Fruit fly (Drosophila melanogaster) whole organism, embryonic: ENCODE results near the gene sni.
A peak's percentile ranks its signal among the peaks of the same experiment; 100 is the strongest.

Experiments
- BEAF-32 ChIP-seq: fragments of 200-800 bp; sonication (Bioruptor generic); optimal IDR thresholded peaks from 3 replicates; lab custom pipeline; 2017; ENCODE audit warnings: missing biosample characterization, missing genetic modification characterization, mild to moderate bottlenecking, moderate library complexity, missing genetic modification reagents
- CG12219 ChIP-seq: fragments of 200-800 bp; sonication (Bioruptor generic); optimal IDR thresholded peaks from 3 replicates; lab custom pipeline; 2018; ENCODE audit warnings: missing biosample characterization, mild to moderate bottlenecking, missing genetic modification characterization
- CG12942 ChIP-seq: fragments of 200-800 bp; sonication (Bioruptor generic); optimal IDR thresholded peaks from 3 replicates; lab custom pipeline; 2016; ENCODE audit warnings: missing biosample characterization, missing genetic modification characterization
- CG14441 ChIP-seq: fragments of 200-800 bp; sonication (Bioruptor generic); IDR thresholded peaks from 2 replicates; pipeline ENCODE4 v1.3.6; 2022; ENCODE audit warnings: missing biosample characterization, missing genetic modification characterization
- CG2678 ChIP-seq: fragments of 200-800 bp; sonication (Bioruptor generic); optimal IDR thresholded peaks from 3 replicates; lab custom pipeline; 2019; ENCODE audit warnings: missing biosample characterization, mild to moderate bottlenecking, missing genetic modification characterization, moderate library complexity
- CG30403 ChIP-seq: fragments of 200-800 bp; sonication (Bioruptor generic); optimal IDR thresholded peaks from 3 replicates; lab custom pipeline; 2016; ENCODE audit warnings: missing biosample characterization, missing genetic modification characterization
- CG30431 ChIP-seq: fragments of 200-800 bp; sonication (Bioruptor generic); optimal IDR thresholded peaks from 2 replicates; lab custom pipeline; 2017; ENCODE audit warnings: missing biosample characterization, missing genetic modification characterization
- CG32532 ChIP-seq: fragments of 200-800 bp; sonication (Bioruptor generic); IDR thresholded peaks from 2 replicates; pipeline ENCODE4 v1.3.6; 2022; ENCODE audit warnings: missing biosample characterization, missing genetic modification characterization
- CG34224 ChIP-seq: fragments of 200-800 bp; sonication (Bioruptor generic); IDR thresholded peaks from 3 replicates; pipeline ENCODE4 v1.3.6; 2022; ENCODE audit warnings: missing biosample characterization, missing genetic modification characterization; ENCODE audit not compliant: partially characterized antibody
- CG34422 ChIP-seq: fragments of 200-800 bp; sonication (Bioruptor generic); IDR thresholded peaks from 3 replicates; pipeline ENCODE4 v1.3.6; 2022; ENCODE audit warnings: missing biosample characterization, missing genetic modification characterization
- CG6791 ChIP-seq: fragments of 200-800 bp; sonication (Bioruptor generic); IDR thresholded peaks from 3 replicates; pipeline ENCODE4 v1.3.6; 2022; ENCODE audit warnings: missing biosample characterization, missing genetic modification characterization; ENCODE audit not compliant: partially characterized antibody
- CG7839 ChIP-seq: fragments of 200-800 bp; sonication (Bioruptor generic); optimal IDR thresholded peaks from 3 replicates; lab custom pipeline; 2018; ENCODE audit warnings: missing biosample characterization, mild to moderate bottlenecking, missing genetic modification characterization, moderate library complexity
- CG9609 ChIP-seq: fragments of 200-800 bp; sonication (Bioruptor generic); optimal IDR thresholded peaks from 3 replicates; lab custom pipeline; 2016; ENCODE audit warnings: missing biosample characterization, missing genetic modification characterization
- Dek ChIP-seq: fragments of 200-800 bp; sonication (Bioruptor generic); optimal IDR thresholded peaks from 3 replicates; lab custom pipeline; 2019; ENCODE audit warnings: missing biosample characterization, mild to moderate bottlenecking, missing genetic modification characterization, moderate library complexity
- Doc3 ChIP-seq: fragments of 200-800 bp; sonication (Bioruptor generic); IDR thresholded peaks from 3 replicates; pipeline ENCODE4 v1.3.6; 2022; ENCODE audit warnings: missing biosample characterization, missing genetic modification characterization; ENCODE audit not compliant: partially characterized antibody
- Ets65A ChIP-seq: fragments of 200-800 bp; sonication (Bioruptor generic); peaks from one replicate; lab custom pipeline; 2016; ENCODE audit warnings: missing biosample characterization, missing genetic modification characterization
- HLH54F ChIP-seq: fragments of 200-800 bp; sonication (Bioruptor generic); optimal IDR thresholded peaks from 3 replicates; lab custom pipeline; 2016; ENCODE audit warnings: missing biosample characterization, missing genetic modification characterization
- Hand ChIP-seq: fragments of 200-800 bp; sonication (Bioruptor generic); optimal IDR thresholded peaks from 2 replicates; lab custom pipeline; 2017; ENCODE audit warnings: mild to moderate bottlenecking, missing biosample characterization, missing genetic modification reagents, missing genetic modification characterization
- Hey ChIP-seq: fragments of 200-800 bp; sonication (Bioruptor generic); optimal IDR thresholded peaks from 3 replicates; lab custom pipeline; 2018; ENCODE audit warnings: missing biosample characterization, mild to moderate bottlenecking, missing genetic modification characterization
- HmgD ChIP-seq: fragments of 200-800 bp; sonication (Bioruptor generic); optimal IDR thresholded peaks from 3 replicates; lab custom pipeline; 2016; ENCODE audit warnings: missing biosample characterization, missing genetic modification characterization
- Hr78 ChIP-seq, 2 experiments: fragments of 200-800 bp in 1 of 2; fragments of >200 bp in 1 of 2; sonication (Bioruptor generic) in 1 of 2; optimal IDR thresholded peaks; 2 replicates each; lab custom pipeline; 2017 to 2019; ENCODE audit warnings: missing biosample characterization in 2 of 2, missing genetic modification characterization in 2 of 2, mild to moderate bottlenecking in 1 of 2, moderate library complexity in 1 of 2
- MTF-1 ChIP-seq: fragments of 200-800 bp; sonication (Bioruptor generic); optimal IDR thresholded peaks from 2 replicates; lab custom pipeline; 2018; ENCODE audit warnings: missing biosample characterization, mild to moderate bottlenecking, missing genetic modification characterization, borderline replicate concordance
- Max ChIP-seq: fragments of 200-800 bp; sonication (Bioruptor generic); optimal IDR thresholded peaks from 2 replicates; lab custom pipeline; 2016; ENCODE audit warnings: missing biosample characterization, mild to moderate bottlenecking, missing genetic modification characterization
- Oli ChIP-seq: fragments of 200-800 bp; sonication (Bioruptor generic); optimal IDR thresholded peaks from 2 replicates; lab custom pipeline; 2018; ENCODE audit warnings: missing biosample characterization, mild to moderate bottlenecking, missing genetic modification characterization, moderate library complexity
- Poxn ChIP-seq: fragments of 200-800 bp; sonication (Bioruptor generic); IDR thresholded peaks from 2 replicates; pipeline ENCODE4 v1.3.6; 2022; ENCODE audit warnings: missing biosample characterization, missing genetic modification characterization
- Sox100B ChIP-seq: fragments of 200-800 bp; sonication (Bioruptor generic); optimal IDR thresholded peaks from 3 replicates; lab custom pipeline; 2018; ENCODE audit warnings: missing biosample characterization, mild to moderate bottlenecking, missing genetic modification characterization
- ap ChIP-seq: fragments of 200-800 bp; sonication (Bioruptor generic); IDR thresholded peaks from 2 replicates; pipeline ENCODE4 v1.3.6; 2022; ENCODE audit warnings: missing biosample characterization, missing genetic modification characterization
- bcd ChIP-seq: fragments of 200-800 bp; sonication (Bioruptor generic); optimal IDR thresholded peaks from 2 replicates; lab custom pipeline; 2017; ENCODE audit warnings: missing biosample characterization, mild to moderate bottlenecking, missing genetic modification characterization
- cato ChIP-seq: fragments of 200-800 bp; sonication (Bioruptor generic); optimal IDR thresholded peaks from 2 replicates; lab custom pipeline; 2016; ENCODE audit warnings: missing biosample characterization, missing genetic modification characterization, borderline replicate concordance
- chinmo ChIP-seq: fragments of 200-800 bp; sonication (Bioruptor generic); IDR thresholded peaks from 4 replicates; pipeline ENCODE4 v1.3.6; 2022; ENCODE audit warnings: missing biosample characterization, missing genetic modification characterization; ENCODE audit not compliant: partially characterized antibody
- dimm ChIP-seq: fragments of 200-800 bp; sonication (Bioruptor generic); IDR thresholded peaks from 2 replicates; pipeline ENCODE4 v1.3.6; 2022; ENCODE audit warnings: missing biosample characterization, missing genetic modification characterization
- dysf ChIP-seq: fragments of 200-800 bp; sonication (Bioruptor generic); IDR thresholded peaks from 3 replicates; pipeline ENCODE4 v1.3.6; 2022; ENCODE audit warnings: missing biosample characterization, missing genetic modification characterization
- ems ChIP-seq: fragments of 200-800 bp; sonication (Bioruptor generic); optimal IDR thresholded peaks from 3 replicates; lab custom pipeline; 2016; ENCODE audit warnings: missing biosample characterization, missing genetic modification characterization
- exex ChIP-seq: fragments of 200-800 bp; sonication (Bioruptor generic); optimal IDR thresholded peaks from 4 replicates; lab custom pipeline; 2018; ENCODE audit warnings: missing biosample characterization, mild to moderate bottlenecking, missing genetic modification characterization, moderate library complexity
- fd102C ChIP-seq: fragments of 200-800 bp; sonication (Bioruptor generic); optimal IDR thresholded peaks from 2 replicates; lab custom pipeline; 2018; ENCODE audit warnings: missing biosample characterization, mild to moderate bottlenecking, missing genetic modification characterization, moderate library complexity
- fd96Cb ChIP-seq: fragments of 200-800 bp; sonication (Bioruptor generic); optimal IDR thresholded peaks from 2 replicates; lab custom pipeline; 2018; ENCODE audit warnings: missing biosample characterization, mild to moderate bottlenecking, missing genetic modification characterization, moderate library complexity
- gce ChIP-seq: fragments of 200-800 bp; sonication (Bioruptor generic); IDR thresholded peaks from 3 replicates; pipeline ENCODE4 v1.3.6; 2022; ENCODE audit warnings: missing biosample characterization, missing genetic modification characterization
- gcm2 ChIP-seq: fragments of 200-800 bp; sonication (Bioruptor generic); optimal IDR thresholded peaks from 2 replicates; lab custom pipeline; 2016; ENCODE audit warnings: missing biosample characterization, missing genetic modification characterization
- grn ChIP-seq: fragments of 200-800 bp; sonication (Bioruptor generic); optimal IDR thresholded peaks from 3 replicates; lab custom pipeline; 2017; ENCODE audit warnings: missing biosample characterization, missing genetic modification characterization
- lbe ChIP-seq: fragments of 200-800 bp; sonication (Bioruptor generic); optimal IDR thresholded peaks from 2 replicates; lab custom pipeline; 2016; ENCODE audit warnings: missing biosample characterization, mild to moderate bottlenecking, missing genetic modification characterization
- onecut ChIP-seq: fragments of 200-800 bp; sonication (Bioruptor generic); IDR thresholded peaks from 2 replicates; pipeline ENCODE4 v1.3.6; 2022; ENCODE audit warnings: missing biosample characterization, missing genetic modification characterization
- pho ChIP-seq: fragments of 200-800 bp; sonication (Bioruptor generic); optimal IDR thresholded peaks from 2 replicates; lab custom pipeline; 2016; ENCODE audit warnings: missing biosample characterization, missing genetic modification characterization
- stwl ChIP-seq: fragments of 200-800 bp; sonication (Bioruptor generic); optimal IDR thresholded peaks from 3 replicates; lab custom pipeline; 2018; ENCODE audit warnings: missing biosample characterization, mild to moderate bottlenecking, missing genetic modification characterization, moderate library complexity
- tap ChIP-seq: fragments of 200-800 bp; optimal IDR thresholded peaks from 3 replicates; lab custom pipeline; 2019; ENCODE audit warnings: missing biosample characterization, mild to moderate bottlenecking, missing genetic modification characterization, moderate library complexity
- tin ChIP-seq: fragments of 200-800 bp; sonication (Bioruptor generic); optimal IDR thresholded peaks from 3 replicates; lab custom pipeline; 2016; ENCODE audit warnings: missing biosample characterization, missing genetic modification characterization
- tna ChIP-seq: fragments of 200-800 bp; sonication (Bioruptor generic); IDR thresholded peaks from 2 replicates; pipeline ENCODE4 v1.3.6; 2022; ENCODE audit warnings: missing biosample characterization, missing genetic modification characterization; ENCODE audit not compliant: partially characterized antibody
- ttk ChIP-seq: fragments of 200-800 bp; sonication (Bioruptor generic); IDR thresholded peaks from 2 replicates; pipeline ENCODE4 v2.1.2; 2022; ENCODE audit warnings: missing biosample characterization, missing genetic modification characterization
- tup ChIP-seq: fragments of 200-800 bp; sonication (Bioruptor generic); optimal IDR thresholded peaks from 2 replicates; lab custom pipeline; 2016; ENCODE audit warnings: missing biosample characterization, mild to moderate bottlenecking, missing genetic modification characterization, moderate library complexity
- vfl ChIP-seq: fragments of 200-800 bp; sonication (Bioruptor generic); optimal IDR thresholded peaks from 2 replicates; lab custom pipeline; 2016; ENCODE audit warnings: missing biosample characterization, missing genetic modification characterization
- yki ChIP-seq: fragments of >200 bp; optimal IDR thresholded peaks from 3 replicates; lab custom pipeline; 2018

sni gene

DNA sequence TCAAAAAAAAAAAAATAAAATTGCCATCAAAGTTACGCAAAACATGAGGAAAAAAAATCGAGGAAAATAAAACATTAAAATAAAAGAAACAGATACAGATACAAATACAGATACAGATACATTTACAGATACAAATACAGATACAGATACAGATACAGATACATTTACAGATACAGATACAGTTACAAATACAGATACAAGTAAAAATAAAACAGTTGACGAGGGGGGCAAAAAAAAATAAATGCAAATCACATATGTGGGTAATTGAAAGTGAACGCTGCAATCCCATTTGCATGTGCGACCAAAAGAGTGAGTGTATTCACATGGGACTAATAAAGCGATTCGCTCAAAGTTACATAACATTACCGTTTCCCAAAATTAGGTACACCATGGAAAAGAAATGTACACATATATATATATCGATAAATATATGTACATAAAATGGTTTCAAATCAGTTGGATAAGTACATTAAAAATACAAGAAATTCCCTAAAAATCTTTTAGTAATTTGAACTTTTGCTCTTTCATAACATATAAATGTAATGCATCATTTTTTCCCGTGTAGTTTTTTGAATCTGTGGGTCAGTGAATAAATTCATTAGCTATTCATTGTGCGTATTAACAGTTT, 38.1 kb downstream of the sni start (continued):
- TF ChIP-seq fd102C (GFP tag; lab: Kevin White, UChicago) = no peak
- TF ChIP-seq CG32532 (GFP tag; lab: Robert Waterston, UW) = no peak
- TF ChIP-seq ems (GFP tag; lab: Kevin White, UChicago) = no peak
- no peak for TF ChIP-seq tup (GFP tag; lab: Kevin White, UChicago)
- peak; percentile 30 for TF ChIP-seq tap (tag; lab: Kevin White, UChicago)
- no peak for TF ChIP-seq gce (GFP tag; lab: Robert Waterston, UW)
- no peak for TF ChIP-seq tna (GFP tag; lab: Robert Waterston, UW)
- TF ChIP-seq Sox100B (GFP tag; lab: Kevin White, UChicago) = peak; percentile 44
- no peak for TF ChIP-seq HLH54F (GFP tag; lab: Kevin White, UChicago)
- TF ChIP-seq HmgD (GFP tag; lab: Kevin White, UChicago) = no peak
- no peak for TF ChIP-seq lbe (GFP tag; lab: Kevin White, UChicago)
- no peak for TF ChIP-seq Hey (tag; lab: Kevin White, UChicago)
- peak; percentile 25; the same call in 1 of the 2 replicates for TF ChIP-seq onecut (GFP tag; lab: Robert Waterston, UW)
- no peak for TF ChIP-seq pho (GFP tag; lab: Kevin White, UChicago)
- TF ChIP-seq Max = no peak
- peak; percentile 63 for TF ChIP-seq CG14441 (GFP tag; lab: Robert Waterston, UW)
- TF ChIP-seq grn (GFP tag; lab: Kevin White, UChicago) = no peak
- peak; percentile 61; the same call in 2 of the 3 replicates for TF ChIP-seq dysf (GFP tag; lab: Robert Waterston, UW)
- TF ChIP-seq fd96Cb (tag; lab: Kevin White, UChicago) = peak; percentile 42
- no peak for TF ChIP-seq BEAF-32 (GFP tag; lab: Kevin White, UChicago)
- no peak for TF ChIP-seq vfl (GFP tag; lab: Kevin White, UChicago)
- TF ChIP-seq CG34224 = no peak
- peak; percentile 57 for TF ChIP-seq Oli (tag; lab: Kevin White, UChicago)
- TF ChIP-seq gcm2 (GFP tag; lab: Kevin White, UChicago) = no peak
- no peak for TF ChIP-seq tin (GFP tag; lab: Kevin White, UChicago)
- TF ChIP-seq CG12219 = no peak
- TF ChIP-seq CG2678 = peak; percentile 75
- TF ChIP-seq CG34422 (GFP tag; lab: Robert Waterston, UW) = no peak
- TF ChIP-seq CG12942 = no peak
- TF ChIP-seq MTF-1 (GFP tag; lab: Kevin White, UChicago) = no peak
- TF ChIP-seq cato (GFP tag; lab: Kevin White, UChicago) = no peak
- peak; percentile 36 for TF ChIP-seq ttk (GFP tag; lab: Robert Waterston, UW)
- peak; percentile 32 for TF ChIP-seq bcd (GFP tag; lab: Kevin White, UChicago)
- no peak for TF ChIP-seq yki (lab: Kevin White, UChicago)
- TF ChIP-seq Doc3 = no peak
- TF ChIP-seq dimm = no peak
- TF ChIP-seq stwl (tag; lab: Kevin White, UChicago) = no peak
- no peak for TF ChIP-seq Poxn (GFP tag; lab: Robert Waterston, UW)
- TF ChIP-seq chinmo = no peak
- TF ChIP-seq exex (tag; lab: Kevin White, UChicago) = no peak
- TF ChIP-seq CG6791 (GFP tag; lab: Robert Waterston, UW) = no peak
- TF ChIP-seq CG30431 (GFP tag; lab: Kevin White, UChicago) = no peak
- peak in 1 of 2 experiments; percentile 23 for TF ChIP-seq Hr78 (GFP tag; optimal IDR thresholded peaks at IDR 0.05; lab: Kevin White, UChicago)
- no peak for TF ChIP-seq Hand (GFP tag; lab: Kevin White, UChicago)
- TF ChIP-seq CG30403 (GFP tag; lab: Kevin White, UChicago) = peak; percentile 25
- TF ChIP-seq CG7839 (tag; lab: Kevin White, UChicago) = peak; percentile 68
- 0 out of 2 replicates have a peak, but pooled peaks have one; percentile 28 for TF ChIP-seq ap (GFP tag; lab: Robert Waterston, UW)
- TF ChIP-seq CG9609 (GFP tag; lab: Kevin White, UChicago) = no peak
- no peak for TF ChIP-seq Dek (tag; lab: Kevin White, UChicago)
- TF ChIP-seq Ets65A (GFP tag; lab: Kevin White, UChicago) = no peak
